Fruit fly (Drosophila melanogaster) whole organism, prepupa: ENCODE data around the gene CG15923.

Source experiments
- Blimp-1 ChIP-seq: fragments of 200-800 bp; sonication (Bioruptor generic); optimal IDR thresholded peaks from 3 replicates; lab custom pipeline; 2017; ENCODE audit warnings: missing biosample characterization, missing genetic modification characterization, mild to moderate bottlenecking, moderate library complexity, missing genetic modification reagents
- CG9139 ChIP-seq: fragments of 200-800 bp; sonication (Bioruptor generic); optimal IDR thresholded peaks from 3 replicates; lab custom pipeline; 2017; ENCODE audit warnings: missing biosample characterization, mild to moderate bottlenecking, missing genetic modification characterization
- Eip75B ChIP-seq: fragments of 200-800 bp; sonication (Bioruptor generic); optimal IDR thresholded peaks from 3 replicates; lab custom pipeline; 2016; ENCODE audit warnings: missing biosample characterization, missing genetic modification characterization
- Ets21C ChIP-seq: fragments of 200-800 bp; sonication (Bioruptor generic); optimal IDR thresholded peaks from 3 replicates; lab custom pipeline; 2016; ENCODE audit warnings: missing biosample characterization, missing genetic modification characterization
- Gug ChIP-seq: fragments of 200-800 bp; sonication (Bioruptor generic); IDR thresholded peaks from 2 replicates; pipeline ENCODE4 v1.3.6; 2022; ENCODE audit warnings: missing biosample characterization, missing genetic modification characterization
- cyc ChIP-seq: fragments of 200-800 bp; sonication (Bioruptor generic); optimal IDR thresholded peaks from 3 replicates; lab custom pipeline; 2016; ENCODE audit warnings: missing biosample characterization, missing genetic modification characterization
- spab ChIP-seq: fragments of 200-800 bp; sonication (Bioruptor generic); optimal IDR thresholded peaks from 2 replicates; lab custom pipeline; 2017; ENCODE audit warnings: missing biosample characterization, mild to moderate bottlenecking, missing genetic modification characterization, missing genetic modification reagents

dm6 chr3R:20573326-20573725 is 43.4 kb downstream of the CG15923 start:
- TF ChIP-seq Blimp-1 (GFP tag; lab: Kevin White, UChicago) (no peak), CG9139 (no peak), spab (GFP tag; lab: Kevin White, UChicago) (no peak), cyc (GFP tag; lab: Kevin White, UChicago) (no peak), Eip75B (GFP tag; lab: Kevin White, UChicago) (no peak), Gug (no peak), Ets21C (GFP tag; lab: Kevin White, UChicago) (no peak)
